Fruit fly (Drosophila melanogaster) Kc167 (cell line): Measurements from ENCODE around the gene CG17109.

Experiments used
- Sin3A ChIP-seq: fragments of >200 bp; optimal IDR thresholded peaks from 2 replicates; lab custom pipeline; 2018; ENCODE audit warnings: missing external identifiers
- h ChIP-seq: fragments of >200 bp; optimal IDR thresholded peaks from 3 replicates; lab custom pipeline; 2018; ENCODE audit warnings: missing external identifiers
- insv ChIP-seq: fragments of >200 bp; optimal IDR thresholded peaks from 3 replicates; lab custom pipeline; 2018; ENCODE audit warnings: missing external identifiers

dm6 chr3R:23132299-23132698 lies 36.8 kb downstream of the CG17109 start:
- TF ChIP-seq h = no peak
- TF ChIP-seq Sin3A (lab: Kevin White, UChicago) = no peak
- no peak for TF ChIP-seq insv (lab: Kevin White, UChicago)
